Worm (Caenorhabditis elegans) whole organism, late embryonic: ENCODE data around the gene inx-11.

Experiments used
- ama-1 ChIP-seq: fragments of 150-350 bp; optimal IDR thresholded peaks from 2 replicates; lab custom pipeline; 2014
- ets-4 ChIP-seq: sonication (generic microtip); optimal IDR thresholded peaks from 2 replicates; lab custom pipeline; 2016; ENCODE audit warnings: missing genetic modification characterization, missing compliant biosample characterization
- hlh-13 ChIP-seq: fragments of 200-800 bp; sonication (Bioruptor generic); optimal IDR thresholded peaks from 2 replicates; lab custom pipeline; 2018; ENCODE audit warnings: mild to moderate bottlenecking, missing genetic modification characterization, missing compliant biosample characterization
- lim-6 ChIP-seq: sonication (generic microtip); optimal IDR thresholded peaks from 2 replicates; lab custom pipeline; 2016; ENCODE audit warnings: missing genetic modification characterization, missing compliant biosample characterization
- pat-9 ChIP-seq: fragments of 200-800 bp; sonication (Bioruptor generic); optimal IDR thresholded peaks from 2 replicates; lab custom pipeline; 2018; ENCODE audit warnings: mild to moderate bottlenecking, missing genetic modification characterization, moderate library complexity, missing compliant biosample characterization
- rnt-1 ChIP-seq: sonication (generic microtip); optimal IDR thresholded peaks from 2 replicates; lab custom pipeline; 2016; ENCODE audit warnings: missing genetic modification characterization, missing compliant biosample characterization
- sdc-2 ChIP-seq: sonication (generic microtip); optimal IDR thresholded peaks from 2 replicates; lab custom pipeline; 2016; ENCODE audit warnings: missing genotype, missing genetic modification characterization, missing compliant biosample characterization

ce11 chrV:12541207-12541606 lies 54.2 kb downstream of the inx-11 start:
- TF ChIP-seq pat-9 (no peak), hlh-13 (GFP tag; lab: Kevin White, UChicago) (no peak), lim-6 (tag; lab: Kevin White, UChicago) (no peak), ets-4 (tag; lab: Kevin White, UChicago) (no peak), ama-1 (lab: Kevin White, UChicago) (no peak), rnt-1 (tag; lab: Kevin White, UChicago) (no peak), sdc-2 (tag; lab: Kevin White, UChicago) (no peak)
